Fruit fly (Drosophila melanogaster): Measurements from ENCODE around the gene fy.

The fy gene

dm6 chr2L:8361204-8361952 is 41.7 kb downstream of the fy start (continued):
- TF ChIP-seq H2.0 (GFP tag; IDR thresholded peaks at IDR 0.05): no peak
- TF ChIP-seq CG16779 (GFP tag; IDR thresholded peaks at IDR 0.05): no peak
- no peak for TF ChIP-seq Mes4 (GFP tag; optimal IDR thresholded peaks at IDR 0.05)
- no peak for TF ChIP-seq gro (GFP tag; optimal IDR thresholded peaks at IDR 0.05)
- TF ChIP-seq Tbp (GFP tag; optimal IDR thresholded peaks at IDR 0.05): no peak
- TF ChIP-seq trh (GFP tag; optimal IDR thresholded peaks at IDR 0.05): no peak
- TF ChIP-seq trem (tag; optimal IDR thresholded peaks at IDR 0.05): no peak
- no peak for TF ChIP-seq gce (GFP tag; IDR thresholded peaks at IDR 0.05)
- no peak for TF ChIP-seq Hey (tag; optimal IDR thresholded peaks at IDR 0.05)
- no peak for TF ChIP-seq rib (GFP tag; IDR thresholded peaks at IDR 0.05)
- TF ChIP-seq slp2 (GFP tag; optimal IDR thresholded peaks at IDR 0.05): no peak
- TF ChIP-seq NfI (GFP tag; optimal IDR thresholded peaks at IDR 0.05): no peak
- TF ChIP-seq oc (tag; optimal IDR thresholded peaks at IDR 0.05): no peak
- TF ChIP-seq Oaz (GFP tag; IDR thresholded peaks at IDR 0.05): no peak
- no peak for TF ChIP-seq her (GFP tag; optimal IDR thresholded peaks at IDR 0.05)
- TF ChIP-seq Rx (GFP tag; IDR thresholded peaks at IDR 0.05): no peak
- no peak for TF ChIP-seq CG16813 (GFP tag; IDR thresholded peaks at IDR 0.05; ENCODE audit: partially characterized antibody)
- TF ChIP-seq Trl (optimal IDR thresholded peaks at IDR 0.05): no peak
- TF ChIP-seq Trl (GFP tag; optimal IDR thresholded peaks at IDR 0.05): no peak
- TF ChIP-seq Lim3 (GFP tag; IDR thresholded peaks at IDR 0.05): no peak
- TF ChIP-seq nom (GFP tag; optimal IDR thresholded peaks at IDR 0.05): peak; percentile 2
- TF ChIP-seq ATbp (GFP tag; optimal IDR thresholded peaks at IDR 0.05): peak; percentile 44
- TF ChIP-seq toy (GFP tag; IDR thresholded peaks at IDR 0.05): no peak
- TF ChIP-seq Jarid2 (GFP tag; optimal IDR thresholded peaks at IDR 0.05): no peak
- TF ChIP-seq CG17361 (GFP tag; IDR thresholded peaks at IDR 0.05): peak; percentile 35; the same call in 2 of the 3 replicates
- no peak for TF ChIP-seq pum (GFP tag; optimal IDR thresholded peaks at IDR 0.05)
- no peak for TF ChIP-seq CG3407 (GFP tag; optimal IDR thresholded peaks at IDR 0.05)
- no peak for TF ChIP-seq Deaf1 (tag; optimal IDR thresholded peaks at IDR 0.05)
- TF ChIP-seq CG4707 (GFP tag; optimal IDR thresholded peaks at IDR 0.05): no peak
- no peak for TF ChIP-seq Six4 (GFP tag; optimal IDR thresholded peaks at IDR 0.05)
- no peak for TF ChIP-seq E2f2 (GFP tag; IDR thresholded peaks at IDR 0.05)
- TF ChIP-seq slou (GFP tag; optimal IDR thresholded peaks at IDR 0.05): no peak
- no peak for TF ChIP-seq CG12744 (GFP tag; optimal IDR thresholded peaks at IDR 0.05)
- TF ChIP-seq kay (GFP tag; optimal IDR thresholded peaks at IDR 0.05): no peak
- TF ChIP-seq CG11723 (GFP tag; optimal IDR thresholded peaks at IDR 0.05): no peak
- no peak for TF ChIP-seq Doc2 (GFP tag; IDR thresholded peaks at IDR 0.05)
- TF ChIP-seq tin (GFP tag; optimal IDR thresholded peaks at IDR 0.05): no peak
- peak; percentile 10 for TF ChIP-seq Atf-2 (GFP tag; optimal IDR thresholded peaks at IDR 0.05)
- TF ChIP-seq Bdp1 (GFP tag; optimal IDR thresholded peaks at IDR 0.05): no peak
- no peak for TF ChIP-seq CG6254 (GFP tag; optimal IDR thresholded peaks at IDR 0.05)
- no peak for TF ChIP-seq CG17186 (GFP tag; optimal IDR thresholded peaks at IDR 0.05)
- no peak for TF ChIP-seq HLH4C (GFP tag; IDR thresholded peaks at IDR 0.05; ENCODE audit: partially characterized antibody)
- peak; percentile 27 for TF ChIP-seq zfh2 (GFP tag; optimal IDR thresholded peaks at IDR 0.05)
- no peak for TF ChIP-seq Nf-YB (GFP tag; optimal IDR thresholded peaks at IDR 0.05)
- no peak for TF ChIP-seq slbo (GFP tag; IDR thresholded peaks at IDR 0.05)
- TF ChIP-seq CG10979 (tag; optimal IDR thresholded peaks at IDR 0.05): peak; percentile 35
- TF ChIP-seq Xrp1 (GFP tag; IDR thresholded peaks at IDR 0.05): no peak
- no peak for TF ChIP-seq CG13296 (GFP tag; optimal IDR thresholded peaks at IDR 0.05)
- no peak for TF ChIP-seq HLH3B (GFP tag; IDR thresholded peaks at IDR 0.05)
- no peak for TF ChIP-seq CG10147 (GFP tag; optimal IDR thresholded peaks at IDR 0.05)
- peak; percentile 51 for TF ChIP-seq pros (GFP tag; optimal IDR thresholded peaks at IDR 0.05)
- TF ChIP-seq CG8089 (GFP tag; optimal IDR thresholded peaks at IDR 0.05): no peak
